Worm (Caenorhabditis elegans) whole organism, midembryonic: ENCODE measurements around the gene Y49A10A.2.

ENCODE experiments used
- T22C8.4 ChIP-seq: fragments of 200-800 bp; sonication (Bioruptor generic); IDR thresholded peaks from 2 replicates; pipeline ENCODE4 v1.3.6; 2022; ENCODE audit warnings: missing genetic modification characterization, missing compliant biosample characterization
- cog-1 ChIP-seq: sonication (generic microtip); optimal IDR thresholded peaks from 2 replicates; lab custom pipeline; 2016; ENCODE audit warnings: missing genetic modification characterization, missing compliant biosample characterization
- flt-1 ChIP-seq: fragments of 200-800 bp; sonication (Bioruptor generic); IDR thresholded peaks from 2 replicates; pipeline ENCODE4 v1.3.6; 2022; ENCODE audit warnings: missing genetic modification characterization, missing compliant biosample characterization
- klf-2 ChIP-seq: fragments of 200-800 bp; sonication (Bioruptor generic); conservative IDR thresholded peaks from 2 replicates; pipeline ENCODE4 v1.3.6; 2022; ENCODE audit warnings: missing genetic modification reagents, missing genetic modification characterization, missing compliant biosample characterization
- med-1 ChIP-seq: sonication (generic microtip); optimal IDR thresholded peaks from 2 replicates; lab custom pipeline; 2017; ENCODE audit warnings: missing genetic modification characterization, mild to moderate bottlenecking, missing compliant biosample characterization, antibody characterized with exemption, missing genetic modification reagents; ENCODE audit not compliant: insufficient read depth
- ref-1 ChIP-seq: fragments of 200-800 bp; sonication (Bioruptor generic); conservative IDR thresholded peaks from 2 replicates; pipeline ENCODE4 v1.3.6; 2022; ENCODE audit warnings: missing genetic modification reagents, missing genetic modification characterization, missing compliant biosample characterization
- tab-1 ChIP-seq: fragments of 200-800 bp; sonication (Bioruptor generic); IDR thresholded peaks from 2 replicates; pipeline ENCODE4 v1.3.6; 2022; ENCODE audit warnings: missing genetic modification characterization, missing compliant biosample characterization
- ztf-23 ChIP-seq: fragments of 200-800 bp; sonication (Bioruptor generic); IDR thresholded peaks from 2 replicates; pipeline ENCODE4 v1.3.6; 2022; ENCODE audit warnings: missing genetic modification reagents, missing genetic modification characterization, missing compliant biosample characterization
- ztf-29 ChIP-seq: fragments of 200-800 bp; sonication (Bioruptor generic); IDR thresholded peaks from 2 replicates; pipeline ENCODE4 v1.3.6; 2022; ENCODE audit warnings: missing genetic modification reagents, missing genetic modification characterization, missing compliant biosample characterization

The Y49A10A.2 gene

DNA sequence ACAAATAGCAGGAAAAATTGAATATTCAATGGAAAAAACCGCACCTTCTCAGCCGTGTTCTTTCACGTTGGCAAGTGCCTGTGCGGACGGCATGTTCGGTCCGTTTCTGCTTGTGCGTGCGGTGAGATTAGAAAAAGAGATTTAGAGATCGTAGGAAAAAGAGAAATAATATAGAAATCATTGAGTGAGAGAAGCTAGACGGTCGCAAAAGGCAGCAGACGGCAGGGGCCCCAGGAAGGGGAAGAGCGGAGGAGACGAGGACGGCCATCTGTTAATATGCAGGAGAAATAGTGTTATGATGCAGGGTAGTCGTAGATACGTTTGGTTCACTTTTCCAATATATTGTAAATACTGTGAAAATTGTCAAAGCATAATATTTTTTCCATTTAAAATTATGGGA lies at the start of gene Y49A10A.2:
TSS of gene Y49A10A.2 (minus strand) at position 109 of the 400 bp plus-strand sequence.
- 0 out of 2 replicates have a peak, but pooled peaks have one; percentile 49 for TF ChIP-seq ztf-23
- peak; percentile 12 for TF ChIP-seq cog-1 (tag; lab: Kevin White, UChicago)
- TF ChIP-seq ref-1: no peak
- TF ChIP-seq T22C8.4 (GFP tag; lab: Robert Waterston, UW): no peak
- no peak for TF ChIP-seq med-1
- TF ChIP-seq flt-1: no peak; the same call in 1 of the 2 replicates
- no peak for TF ChIP-seq tab-1 (GFP tag; lab: Robert Waterston, UW)
- no peak for TF ChIP-seq klf-2 (GFP tag; lab: Robert Waterston, UW)
- no peak for TF ChIP-seq ztf-29

DNA sequence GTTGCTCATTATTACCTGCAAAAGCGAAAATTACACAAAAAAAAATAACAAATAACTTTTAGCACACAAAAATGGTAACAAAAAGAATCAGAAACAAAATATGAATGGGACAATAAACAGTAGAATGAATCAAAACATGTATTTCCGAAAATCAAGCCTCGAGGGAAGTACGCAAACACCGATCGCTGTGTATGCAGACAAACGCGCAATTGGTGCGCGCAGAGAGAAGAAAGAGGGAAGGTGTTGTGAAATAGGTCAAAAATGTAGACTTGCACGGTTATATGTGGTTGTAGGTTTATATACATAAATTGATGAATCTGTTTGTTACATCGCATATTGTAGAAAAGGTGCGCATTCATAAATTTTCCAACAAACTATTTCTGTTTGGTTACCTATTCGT lies 47.3 kb upstream of the Y49A10A.2 start, which contains the start of gene cdk-11.2:
TSS of gene cdk-11.2 (minus strand) at position 23 of the 400 bp plus-strand sequence.
- TF ChIP-seq flt-1 (0 out of 2 replicates have a peak, but pooled peaks have one; percentile 21), ztf-23 (0 out of 2 replicates have a peak, but pooled peaks have one; percentile 44), T22C8.4 (GFP tag; lab: Robert Waterston, UW) (no peak), ztf-29 (0 out of 2 replicates have a peak, but pooled peaks have one; percentile 28)

ce11 chrX:10412425-10412824 lies 40.0 kb upstream of the Y49A10A.2 start, which contains the start of gene acr-8:
Gene acr-8 (plus strand): TSS chrX:10412725.
- TF ChIP-seq ztf-29: no peak
- TF ChIP-seq tab-1 (GFP tag; lab: Robert Waterston, UW): no peak
- TF ChIP-seq flt-1: no peak
- TF ChIP-seq med-1: no peak

DNA sequence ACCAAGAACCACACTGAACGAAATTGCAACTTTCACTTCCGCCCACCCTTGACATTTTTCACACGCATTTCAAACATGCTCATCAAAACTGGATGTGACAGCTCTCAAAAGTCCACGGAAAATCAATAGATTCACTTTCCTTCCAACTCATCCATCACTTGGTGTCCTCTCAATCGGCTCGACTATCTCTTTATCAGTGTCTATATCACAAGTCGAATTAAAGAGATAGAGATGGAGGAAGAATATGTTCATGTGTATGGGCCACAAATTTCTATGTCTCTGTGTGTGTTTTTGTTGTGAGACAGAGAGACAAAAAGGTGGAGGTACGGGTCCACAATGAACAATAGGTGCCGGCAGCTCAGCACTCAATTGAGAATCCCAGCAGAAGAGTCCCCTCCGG lies 38.1 kb upstream of the Y49A10A.2 start:
- TF ChIP-seq cog-1 (tag; lab: Kevin White, UChicago): no peak
- no peak for TF ChIP-seq T22C8.4 (GFP tag; lab: Robert Waterston, UW)
- no peak for TF ChIP-seq ztf-23
- no peak for TF ChIP-seq flt-1
- TF ChIP-seq tab-1 (GFP tag; lab: Robert Waterston, UW): no peak
- no peak for TF ChIP-seq ref-1
- no peak for TF ChIP-seq med-1
- TF ChIP-seq klf-2 (GFP tag; lab: Robert Waterston, UW): no peak
- TF ChIP-seq ztf-29: no peak

ce11 chrX:10406850-10407249 lies 34.4 kb upstream of the Y49A10A.2 start, which contains the start of gene ZC504.1:
Gene ZC504.1 (plus strand): TSS chrX:10407150.
- TF ChIP-seq klf-2 (GFP tag; lab: Robert Waterston, UW) (no peak), med-1 (no peak), ztf-23 (no peak), tab-1 (GFP tag; lab: Robert Waterston, UW) (no peak), flt-1 (no peak), cog-1 (tag; lab: Kevin White, UChicago) (no peak), ztf-29 (no peak), T22C8.4 (GFP tag; lab: Robert Waterston, UW) (no peak), ref-1 (no peak)

- TF ChIP-seq ztf-29 (no peak), cog-1 (tag; lab: Kevin White, UChicago) (no peak), flt-1 (no peak), ref-1 (no peak), ztf-23 (no peak)
Measured at ce11 chrX:10406203-10406602, 33.7 kb upstream of the Y49A10A.2 start, which contains the start of gene gur-3. Gene gur-3 (minus strand): TSS chrX:10406303.

- TF ChIP-seq ztf-23: no peak
- no peak for TF ChIP-seq ztf-29
- no peak for TF ChIP-seq med-1
- no peak for TF ChIP-seq cog-1 (tag; lab: Kevin White, UChicago)
- TF ChIP-seq ref-1: no peak
- TF ChIP-seq tab-1 (GFP tag; lab: Robert Waterston, UW): no peak
- TF ChIP-seq klf-2 (GFP tag; lab: Robert Waterston, UW): no peak
- TF ChIP-seq flt-1: no peak
- TF ChIP-seq T22C8.4 (GFP tag; lab: Robert Waterston, UW): no peak
Measured at ce11 chrX:10404051-10404450, 31.6 kb upstream of the Y49A10A.2 start.

DNA sequence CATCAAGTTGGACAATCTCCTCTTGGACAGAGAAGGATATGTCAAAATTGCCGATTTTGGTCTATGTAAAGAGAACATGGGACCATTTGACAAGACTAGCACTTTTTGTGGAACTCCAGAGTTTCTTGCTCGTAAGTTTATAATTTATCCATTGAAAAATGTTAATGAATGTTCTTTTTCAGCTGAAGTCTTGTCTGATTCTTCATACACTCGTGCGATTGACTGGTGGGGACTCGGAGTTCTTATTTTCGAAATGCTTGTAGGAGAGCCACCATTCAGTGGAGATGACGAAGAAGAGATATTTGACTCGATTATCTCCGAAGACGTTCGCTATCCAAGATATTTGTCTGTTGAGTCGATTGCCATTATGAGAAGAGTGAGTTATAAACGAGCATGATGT lies 28.7 kb upstream of the Y49A10A.2 start:
- TF ChIP-seq flt-1: no peak
- TF ChIP-seq ref-1: no peak
- TF ChIP-seq klf-2 (GFP tag; lab: Robert Waterston, UW): no peak

DNA sequence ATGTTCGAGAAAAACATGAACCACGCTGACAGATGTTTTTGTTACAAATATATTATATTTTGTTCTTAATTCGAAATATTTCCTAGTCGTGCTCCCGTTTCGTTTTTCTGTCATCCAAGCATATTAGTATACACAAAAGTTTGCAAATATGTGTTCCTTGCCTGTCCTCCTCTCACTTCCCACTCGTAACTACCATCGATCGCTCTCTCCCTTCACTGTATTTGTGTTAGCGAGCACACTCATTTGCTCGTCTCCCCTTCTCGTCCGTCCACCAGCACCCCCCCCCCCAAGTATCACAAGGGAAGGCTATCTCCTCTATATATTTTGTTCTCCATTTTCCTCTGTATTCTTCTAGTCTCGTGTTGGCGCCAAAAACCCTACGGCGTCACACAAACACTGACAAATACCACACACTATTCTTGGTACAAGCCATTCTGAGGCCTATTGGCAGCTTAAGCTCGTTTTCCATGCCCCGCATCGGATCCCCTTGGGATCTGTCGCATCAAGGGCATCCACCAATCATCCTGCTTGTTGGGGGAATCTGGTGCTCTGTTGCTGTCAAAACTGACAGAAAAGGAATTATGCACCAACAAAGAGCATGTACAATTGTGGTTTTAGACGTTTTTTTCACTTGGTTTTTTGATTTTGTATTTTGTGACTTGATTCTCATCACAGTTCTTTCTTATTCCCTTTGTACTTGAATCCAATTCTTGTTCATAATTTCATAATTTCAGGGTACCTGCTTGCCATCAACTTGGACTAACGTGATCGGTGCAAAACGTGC lies 24.2 kb upstream of the Y49A10A.2 start, which contains the start of gene pkn-1:
TSS of gene pkn-1 (plus strand) at position 734 of the 784 bp plus-strand sequence.
- TF ChIP-seq T22C8.4 (GFP tag; lab: Robert Waterston, UW) (no peak), ztf-29 (peak; percentile 63; the same call in 1 of the 2 replicates), med-1 (no peak)

- TF ChIP-seq flt-1: 0 out of 2 replicates have a peak, but pooled peaks have one; percentile 22
- no peak for TF ChIP-seq T22C8.4 (GFP tag; lab: Robert Waterston, UW)
- TF ChIP-seq cog-1 (tag; lab: Kevin White, UChicago): peak; percentile 37
- TF ChIP-seq tab-1 (GFP tag; lab: Robert Waterston, UW): 0 out of 2 replicates have a peak, but pooled peaks have one; percentile 9
Measured at ce11 chrX:10395668-10396067, 23.2 kb upstream of the Y49A10A.2 start.

DNA sequence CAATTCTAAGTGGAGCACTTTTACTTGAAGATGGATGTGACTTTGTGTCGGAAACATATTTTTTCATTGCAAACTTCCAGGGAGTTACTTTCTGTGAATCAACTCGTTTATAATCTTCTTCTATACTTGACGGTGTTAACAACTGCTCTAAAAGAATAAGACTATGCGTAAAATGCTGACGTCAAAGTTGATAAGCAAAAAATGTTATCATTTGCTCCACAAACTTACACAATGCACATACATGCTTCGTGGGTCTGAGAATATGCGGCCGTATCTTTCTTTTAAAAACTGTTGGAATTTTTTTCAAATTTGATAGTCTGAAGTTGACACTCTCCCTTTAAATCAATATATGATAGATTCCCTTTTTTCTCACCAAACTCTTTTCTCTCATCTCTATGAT lies 22.7 kb upstream of the Y49A10A.2 start:
- no peak for TF ChIP-seq ztf-29
- no peak for TF ChIP-seq flt-1
- TF ChIP-seq klf-2 (GFP tag; lab: Robert Waterston, UW): no peak
- TF ChIP-seq med-1: no peak
